Worm (Caenorhabditis elegans) whole organism, early embryonic: Measurements from ENCODE around the gene ugt-21.

Experiments
- ama-1 ChIP-seq: fragments of 150-350 bp; optimal IDR thresholded peaks from 2 replicates; lab custom pipeline; 2014
- flt-1 ChIP-seq: fragments of 200-800 bp; sonication (Bioruptor generic); IDR thresholded peaks from 2 replicates; pipeline ENCODE4 v1.3.6; 2022; ENCODE audit warnings: missing genetic modification characterization, missing compliant biosample characterization
- tra-4 ChIP-seq: sonication (generic microtip); optimal IDR thresholded peaks from 2 replicates; lab custom pipeline; 2017; ENCODE audit warnings: missing genetic modification characterization, missing compliant biosample characterization

DNA sequence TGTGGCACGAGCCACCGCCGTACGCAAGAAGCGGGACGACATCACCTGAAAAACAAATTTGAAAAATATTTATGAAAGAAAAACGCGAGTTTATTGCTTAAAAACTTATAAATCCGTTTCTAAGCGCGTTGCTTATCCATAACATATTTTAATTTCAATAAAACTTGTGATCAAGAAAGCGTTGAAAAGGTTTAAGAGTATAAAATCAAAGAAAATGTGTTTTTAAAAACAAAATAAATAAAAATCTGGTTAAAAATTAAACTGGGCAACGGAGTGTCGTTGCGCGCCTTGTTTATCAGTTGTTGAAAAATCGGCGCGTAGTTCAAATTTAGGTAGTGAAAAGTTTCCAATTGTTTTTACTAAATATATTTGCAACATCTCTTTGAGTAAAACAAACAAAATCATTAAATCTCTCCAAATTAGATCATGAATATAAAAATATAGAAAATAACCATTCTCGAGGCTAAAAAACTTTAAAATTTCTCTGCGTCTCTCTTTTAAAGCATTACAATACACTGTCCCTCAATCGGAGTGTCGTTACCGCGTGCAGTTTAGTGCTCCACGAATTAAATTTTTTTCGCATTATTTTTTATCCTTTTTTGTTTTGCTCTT is 24.8 kb downstream of the ugt-21 start, which contains the start of gene ndua-5:
- TF ChIP-seq tra-4 (tag; lab: Kevin White, UChicago) = no peak
- TF ChIP-seq ama-1 = no peak
- no peak for TF ChIP-seq flt-1 (GFP tag; lab: Robert Waterston, UW)
